Worm (Caenorhabditis elegans) whole organism, midembryonic: ENCODE data around the gene ttc-37.

ENCODE experiments used
- flt-1 ChIP-seq: fragments of 200-800 bp; sonication (Bioruptor generic); IDR thresholded peaks from 2 replicates; pipeline ENCODE4 v1.3.6; 2022; ENCODE audit warnings: missing genetic modification characterization, missing compliant biosample characterization
- klf-2 ChIP-seq: fragments of 200-800 bp; sonication (Bioruptor generic); conservative IDR thresholded peaks from 2 replicates; pipeline ENCODE4 v1.3.6; 2022; ENCODE audit warnings: missing genetic modification reagents, missing genetic modification characterization, missing compliant biosample characterization
- med-1 ChIP-seq: sonication (generic microtip); optimal IDR thresholded peaks from 2 replicates; lab custom pipeline; 2017; ENCODE audit warnings: missing genetic modification characterization, mild to moderate bottlenecking, missing compliant biosample characterization, antibody characterized with exemption, missing genetic modification reagents; ENCODE audit not compliant: insufficient read depth
- tab-1 ChIP-seq: fragments of 200-800 bp; sonication (Bioruptor generic); IDR thresholded peaks from 2 replicates; pipeline ENCODE4 v1.3.6; 2022; ENCODE audit warnings: missing genetic modification characterization, missing compliant biosample characterization
- ztf-23 ChIP-seq: fragments of 200-800 bp; sonication (Bioruptor generic); IDR thresholded peaks from 2 replicates; pipeline ENCODE4 v1.3.6; 2022; ENCODE audit warnings: missing genetic modification reagents, missing genetic modification characterization, missing compliant biosample characterization
- ztf-29 ChIP-seq: fragments of 200-800 bp; sonication (Bioruptor generic); IDR thresholded peaks from 2 replicates; pipeline ENCODE4 v1.3.6; 2022; ENCODE audit warnings: missing genetic modification reagents, missing genetic modification characterization, missing compliant biosample characterization

Gene ttc-37

ce11 chrV:5259448-5259847 lies 55.2 kb downstream of the ttc-37 start, which contains the start of gene srt-70:
Gene srt-70, minus strand, starts transcription at chrV:5259548.
- TF ChIP-seq med-1 (GFP tag; lab: Kevin White, UChicago) (no peak), flt-1 (no peak), ztf-29 (GFP tag; lab: Robert Waterston, UW) (no peak), ztf-23 (GFP tag; lab: Robert Waterston, UW) (no peak)

ce11 chrV:5262999-5263398 lies 58.7 kb downstream of the ttc-37 start, which contains the start of gene cest-30:
Gene cest-30, minus strand, starts transcription at chrV:5263099.
- no peak for TF ChIP-seq ztf-29 (GFP tag; lab: Robert Waterston, UW)
- TF ChIP-seq tab-1 (GFP tag; lab: Robert Waterston, UW), result no peak
- no peak for TF ChIP-seq flt-1
- no peak for TF ChIP-seq med-1 (GFP tag; lab: Kevin White, UChicago)
- TF ChIP-seq ztf-23 (GFP tag; lab: Robert Waterston, UW), result no peak
- no peak for TF ChIP-seq klf-2 (GFP tag; lab: Robert Waterston, UW)
